Worm (Caenorhabditis elegans): ENCODE data around the gene F43C1.5.

DNA sequence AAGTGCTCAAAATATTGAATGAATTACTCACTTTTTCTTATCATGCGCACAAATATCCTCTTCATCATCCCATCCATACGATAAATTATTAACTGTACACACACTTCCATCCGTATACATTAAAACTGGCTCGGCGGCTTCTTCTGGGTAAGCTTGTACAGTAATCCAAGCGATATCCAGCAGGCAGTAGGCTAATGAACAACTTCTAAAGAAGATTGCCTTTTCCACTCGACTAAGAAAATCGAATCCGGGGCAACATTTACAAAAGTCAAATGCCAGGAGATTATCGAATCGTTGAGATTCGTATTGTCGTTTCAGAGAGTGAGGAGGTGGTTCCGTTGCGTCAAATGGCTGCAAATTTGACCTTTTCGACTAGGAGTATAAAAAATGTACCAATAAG is 2.4 kb downstream of the F43C1.5 start:
- TF ChIP-seq M03D4.4 (tag; optimal IDR thresholded peaks at IDR 0.05) (no peak), ztf-11 (tag; optimal IDR thresholded peaks at IDR 0.05) (no peak)

Data from whole organism, mixed stage, embryonic.